Worm (Caenorhabditis elegans) whole organism, L3 larva: Measurements from ENCODE around the gene idpp-2.

ENCODE experiments used
- R02D3.7 ChIP-seq: fragments of 150-350 bp; optimal IDR thresholded peaks from 2 replicates; lab custom pipeline; 2014; ENCODE audit warnings: missing biosample characterization, missing genetic modification characterization
- ZK546.5 ChIP-seq: sonication (generic microtip); optimal IDR thresholded peaks from 2 replicates; lab custom pipeline; 2017; ENCODE audit warnings: missing biosample characterization, missing genetic modification characterization
- aly-2 ChIP-seq: fragments of 150-350 bp; optimal IDR thresholded peaks from 2 replicates; lab custom pipeline; 2014; ENCODE audit warnings: missing biosample characterization, missing genetic modification characterization
- ama-1 ChIP-seq: fragments of 150-350 bp; optimal IDR thresholded peaks from 2 replicates; lab custom pipeline; 2018
- ceh-16 ChIP-seq: sonication (generic microtip); optimal IDR thresholded peaks from 2 replicates; lab custom pipeline; 2017; ENCODE audit warnings: missing biosample characterization, missing genetic modification characterization
- ceh-28 ChIP-seq: fragments of 150-350 bp; optimal IDR thresholded peaks from 2 replicates; lab custom pipeline; 2014; ENCODE audit warnings: missing biosample characterization, missing genetic modification reagents, missing genetic modification characterization
- ceh-9 ChIP-seq: sonication (generic microtip); optimal IDR thresholded peaks from 2 replicates; lab custom pipeline; 2018; ENCODE audit warnings: missing biosample characterization, missing genetic modification characterization
- daf-12 ChIP-seq: fragments of 150-350 bp; optimal IDR thresholded peaks from 2 replicates; lab custom pipeline; 2014; ENCODE audit warnings: missing biosample characterization, missing genetic modification reagents, missing genetic modification characterization
- egl-27 ChIP-seq: sonication (generic microtip); optimal IDR thresholded peaks from 4 replicates; lab custom pipeline; 2017; ENCODE audit warnings: missing biosample characterization, missing genetic modification reagents, missing genetic modification characterization
- egl-5 ChIP-seq: fragments of 150-350 bp; optimal IDR thresholded peaks from 2 replicates; lab custom pipeline; 2017; ENCODE audit warnings: missing biosample characterization, missing genetic modification reagents, missing genetic modification characterization, inconsistent platforms
- elt-1 ChIP-seq: fragments of 150-350 bp; optimal IDR thresholded peaks from 2 replicates; lab custom pipeline; 2014; ENCODE audit warnings: missing biosample characterization, missing genetic modification characterization
- elt-2 ChIP-seq: sonication (generic microtip); optimal IDR thresholded peaks from 2 replicates; lab custom pipeline; 2016; ENCODE audit warnings: missing genetic modification reagents, mild to moderate bottlenecking, missing genetic modification characterization, missing compliant biosample characterization
- elt-3 ChIP-seq, 3 experiments: fragments of 150-350 bp in 1 of 3; sonication (generic microtip) in 2 of 3; optimal IDR thresholded peaks; 2 replicates in 2 of 3; 4 replicates in 1 of 3; lab custom pipeline; 2014 to 2017; ENCODE audit warnings: missing biosample characterization in 3 of 3, missing genetic modification characterization in 3 of 3
- eor-1 ChIP-seq, 2 experiments: fragments of 150-350 bp; optimal IDR thresholded peaks; 2 replicates each; lab custom pipeline; 2014 to 2018; ENCODE audit warnings: missing biosample characterization in 2 of 2, missing genetic modification characterization in 2 of 2
- fkh-10 ChIP-seq: sonication (generic microtip); optimal IDR thresholded peaks from 2 replicates; lab custom pipeline; 2017; ENCODE audit warnings: missing biosample characterization, missing genetic modification reagents, missing genetic modification characterization
- fkh-2 ChIP-seq: fragments of 150-350 bp; optimal IDR thresholded peaks from 2 replicates; lab custom pipeline; 2014; ENCODE audit warnings: missing biosample characterization, missing genetic modification reagents, missing genetic modification characterization
- fos-1 ChIP-seq: fragments of 150-350 bp; optimal IDR thresholded peaks from 2 replicates; lab custom pipeline; 2014; ENCODE audit warnings: missing biosample characterization, missing genetic modification characterization
- hmg-11 ChIP-seq: sonication (generic microtip); optimal IDR thresholded peaks from 2 replicates; lab custom pipeline; 2016; ENCODE audit warnings: missing genetic modification characterization, missing compliant biosample characterization
- jun-1 ChIP-seq: fragments of 150-350 bp; optimal IDR thresholded peaks from 2 replicates; lab custom pipeline; 2014; ENCODE audit warnings: missing biosample characterization, missing genetic modification reagents, missing genetic modification characterization
- lin-15B ChIP-seq: fragments of 150-350 bp; optimal IDR thresholded peaks from 2 replicates; lab custom pipeline; 2014; ENCODE audit warnings: missing biosample characterization, missing genetic modification characterization
- lin-39 ChIP-seq: fragments of 150-350 bp; optimal IDR thresholded peaks from 2 replicates; lab custom pipeline; 2018; ENCODE audit warnings: missing biosample characterization, missing genetic modification reagents, missing genetic modification characterization
- lsy-12 ChIP-seq: sonication (generic microtip); optimal IDR thresholded peaks from 2 replicates; lab custom pipeline; 2016; ENCODE audit warnings: mild to moderate bottlenecking, missing genetic modification characterization, missing compliant biosample characterization
- mdl-1 ChIP-seq: fragments of 150-350 bp; optimal IDR thresholded peaks from 2 replicates; lab custom pipeline; 2014; ENCODE audit warnings: missing biosample characterization, missing genetic modification characterization
- mml-1 ChIP-seq: fragments of 150-350 bp; sonication (generic microtip); optimal IDR thresholded peaks from 3 replicates; lab custom pipeline; 2014; ENCODE audit warnings: missing biosample characterization, missing genetic modification characterization
- nfya-1 ChIP-seq: sonication (generic microtip); optimal IDR thresholded peaks from 2 replicates; lab custom pipeline; 2017; ENCODE audit warnings: missing genetic modification characterization, mild to moderate bottlenecking, missing compliant biosample characterization, antibody characterized with exemption, moderate library complexity; ENCODE audit not compliant: insufficient read depth
- nhr-11 ChIP-seq: fragments of 150-350 bp; optimal IDR thresholded peaks from 2 replicates; lab custom pipeline; 2014; ENCODE audit warnings: missing biosample characterization, missing genetic modification characterization
- nhr-12 ChIP-seq: fragments of 150-350 bp; optimal IDR thresholded peaks from 2 replicates; lab custom pipeline; 2014; ENCODE audit warnings: missing biosample characterization, missing genetic modification characterization
- nhr-23 ChIP-seq: fragments of 150-350 bp; optimal IDR thresholded peaks from 2 replicates; lab custom pipeline; 2014; ENCODE audit warnings: missing biosample characterization, missing genetic modification reagents, missing genetic modification characterization
- nhr-237 ChIP-seq: fragments of 150-350 bp; optimal IDR thresholded peaks from 2 replicates; lab custom pipeline; 2014; ENCODE audit warnings: missing biosample characterization, missing genetic modification characterization
- nhr-25 ChIP-seq: sonication (generic microtip); optimal IDR thresholded peaks from 2 replicates; lab custom pipeline; 2017; ENCODE audit warnings: missing biosample characterization, missing genetic modification characterization
- nhr-28 ChIP-seq: fragments of 150-350 bp; optimal IDR thresholded peaks from 2 replicates; lab custom pipeline; 2014; ENCODE audit warnings: missing biosample characterization, missing genetic modification characterization
- nhr-43 ChIP-seq: sonication (generic microtip); optimal IDR thresholded peaks from 2 replicates; lab custom pipeline; 2016; ENCODE audit warnings: mild to moderate bottlenecking, missing genetic modification characterization, missing compliant biosample characterization; ENCODE audit not compliant: poor library complexity, severe bottlenecking
- nhr-76 ChIP-seq: fragments of 150-350 bp; sonication (generic microtip); optimal IDR thresholded peaks from 5 replicates; lab custom pipeline; 2014; ENCODE audit warnings: missing biosample characterization, missing genetic modification characterization
- nhr-77 ChIP-seq: fragments of 150-350 bp; optimal IDR thresholded peaks from 2 replicates; lab custom pipeline; 2014; ENCODE audit warnings: missing biosample characterization, missing genetic modification characterization
- pha-4 ChIP-seq: fragments of 150-350 bp; optimal IDR thresholded peaks from 2 replicates; lab custom pipeline; 2014; ENCODE audit warnings: missing biosample characterization, missing genetic modification reagents, missing genetic modification characterization
- pqm-1 ChIP-seq: fragments of 150-350 bp; optimal IDR thresholded peaks from 2 replicates; lab custom pipeline; 2017; ENCODE audit warnings: missing biosample characterization, missing genetic modification characterization, inconsistent platforms
- sea-2 ChIP-seq: fragments of 150-350 bp; sonication (generic microtip); optimal IDR thresholded peaks from 4 replicates; lab custom pipeline; 2014; ENCODE audit warnings: missing biosample characterization, missing genetic modification reagents, missing genetic modification characterization
- skn-1 ChIP-seq: fragments of 150-350 bp; optimal IDR thresholded peaks from 2 replicates; lab custom pipeline; 2014; ENCODE audit warnings: missing biosample characterization, missing genetic modification characterization
- snpc-4 ChIP-seq: fragments of 150-350 bp; optimal IDR thresholded peaks from 2 replicates; lab custom pipeline; 2014; ENCODE audit warnings: missing biosample characterization, missing genetic modification characterization
- unc-62 ChIP-seq: fragments of 150-350 bp; sonication (generic microtip); optimal IDR thresholded peaks from 4 replicates; lab custom pipeline; 2014; ENCODE audit warnings: missing biosample characterization, missing genetic modification reagents, missing genetic modification characterization
- zag-1 ChIP-seq: fragments of 150-350 bp; optimal IDR thresholded peaks from 2 replicates; lab custom pipeline; 2014; ENCODE audit warnings: missing biosample characterization, missing genetic modification characterization
- ztf-11 ChIP-seq: fragments of 150-350 bp; optimal IDR thresholded peaks from 2 replicates; lab custom pipeline; 2014; ENCODE audit warnings: missing biosample characterization, missing genetic modification characterization
- ztf-4 ChIP-seq: fragments of 150-350 bp; optimal IDR thresholded peaks from 2 replicates; lab custom pipeline; 2014; ENCODE audit warnings: missing biosample characterization, missing genetic modification characterization

idpp-2 gene

DNA sequence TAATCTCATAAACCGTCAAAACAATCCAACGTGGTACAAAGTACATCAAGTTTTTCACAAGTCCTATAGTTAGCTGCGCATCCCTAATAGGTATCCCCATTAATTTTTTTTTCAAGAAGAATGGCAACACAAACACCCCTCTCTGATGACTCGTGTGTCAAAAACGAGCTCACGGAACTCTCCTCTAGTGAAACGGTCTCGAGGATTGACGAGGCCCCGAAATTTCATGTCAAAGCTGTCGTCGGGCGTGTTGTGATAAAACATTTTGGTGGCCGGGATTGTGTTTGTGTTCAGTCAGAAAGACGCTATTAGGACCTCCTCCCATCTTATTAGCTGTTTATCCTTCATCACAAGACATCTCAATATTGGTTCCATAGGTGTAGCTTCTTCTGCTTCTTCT lies at the start of gene idpp-2:
TSS of gene idpp-2 (plus strand) at position 301 of the 400 bp plus-strand sequence.
- TF ChIP-seq egl-5 (tag; lab: Kevin White, UChicago) (no peak), ama-1 (no peak)

DNA sequence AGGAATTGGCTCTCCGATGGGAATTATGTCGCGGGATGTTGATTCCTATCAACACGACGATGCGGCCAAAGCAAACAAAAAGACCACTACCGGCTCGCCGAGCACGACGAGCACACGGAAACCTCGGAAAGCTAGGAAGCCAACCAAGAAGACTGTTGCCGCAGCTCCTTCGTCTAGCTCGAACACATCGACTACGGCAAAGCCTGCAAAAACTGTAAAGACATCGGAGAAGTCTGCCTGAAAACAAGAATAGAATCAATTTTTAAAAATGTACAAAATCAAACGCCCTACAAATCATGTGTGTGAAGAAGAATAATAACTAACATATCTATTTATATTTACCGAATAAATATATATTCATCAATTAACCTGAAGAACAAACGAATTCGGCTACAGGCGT lies 4.8 kb downstream of the idpp-2 start:
- TF ChIP-seq egl-5 (tag; lab: Kevin White, UChicago), result no peak
- TF ChIP-seq ama-1, result peak; percentile 63

DNA sequence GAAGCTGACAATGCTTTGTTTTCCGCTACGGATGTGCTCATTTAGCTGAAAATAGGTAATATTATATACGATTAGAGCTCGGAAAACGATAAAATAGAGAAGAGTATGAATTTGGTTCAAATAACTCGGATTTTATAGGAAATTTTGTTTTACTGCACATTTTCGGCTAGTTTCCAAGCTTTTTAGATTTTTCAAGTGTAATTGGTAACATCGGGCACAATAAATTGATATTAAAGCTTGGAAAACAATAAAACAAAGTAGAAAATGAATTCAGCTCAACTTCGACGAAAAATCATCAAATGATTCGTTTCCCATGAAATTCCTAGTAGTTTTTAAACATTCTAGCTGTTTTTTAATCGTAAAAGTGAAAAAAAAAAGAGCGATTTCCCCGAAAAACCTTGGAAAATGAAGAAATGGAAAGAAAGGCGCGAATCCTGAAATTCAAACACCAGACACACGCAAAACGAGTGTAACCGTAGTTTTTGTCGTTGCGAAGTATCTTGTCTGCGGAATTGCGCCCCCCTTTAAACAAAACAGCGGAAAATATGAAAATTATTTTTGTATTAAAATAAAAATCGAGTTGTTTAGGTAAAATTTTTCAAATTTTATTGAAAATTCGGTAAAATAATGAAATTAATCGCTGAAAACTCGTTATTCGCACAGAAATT lies 6.5 kb downstream of the idpp-2 start, which contains the start of gene ife-3:
TSS of gene ife-3 (minus strand) at position 51 of the 668 bp plus-strand sequence.
- TF ChIP-seq daf-12, result no peak
- TF ChIP-seq ama-1, result peak; percentile 89
- TF ChIP-seq elt-1 (tag; lab: Kevin White, UChicago), result no peak
- no peak for TF ChIP-seq skn-1 (tag; lab: Kevin White, UChicago)
- TF ChIP-seq nfya-1 (tag; lab: Kevin White, UChicago), result peak; percentile 86
- TF ChIP-seq egl-27 (tag; lab: Kevin White, UChicago), result no peak
- TF ChIP-seq ZK546.5 (tag; lab: Kevin White, UChicago), result no peak
- TF ChIP-seq nhr-12 (tag; lab: Kevin White, UChicago), result no peak
- TF ChIP-seq nhr-77, result no peak
- no peak for TF ChIP-seq elt-3 (tag; optimal IDR thresholded peaks at IDR 0.05; lab: Kevin White, UChicago)
- TF ChIP-seq mdl-1, result no peak
- peak; percentile 27 for TF ChIP-seq nhr-25 (tag; lab: Kevin White, UChicago)
- TF ChIP-seq aly-2 (tag; lab: Kevin White, UChicago), result no peak
- TF ChIP-seq lin-39, result peak; percentile 29
- no peak for TF ChIP-seq nhr-11 (tag; lab: Kevin White, UChicago)
- no peak for TF ChIP-seq fkh-2 (tag; lab: Kevin White, UChicago)
- TF ChIP-seq hmg-11 (tag; lab: Kevin White, UChicago), result no peak
- TF ChIP-seq pha-4, result peak; percentile 75
- TF ChIP-seq unc-62 (GFP tag; lab: Kevin White, UChicago), result no peak
- no peak for TF ChIP-seq nhr-28
- TF ChIP-seq ztf-4 (tag; lab: Kevin White, UChicago), result no peak
- TF ChIP-seq nhr-23, result peak; percentile 68
- no peak for TF ChIP-seq ceh-16 (tag; lab: Kevin White, UChicago)
- TF ChIP-seq fos-1, result no peak
- TF ChIP-seq mml-1 (tag; lab: Kevin White, UChicago), result no peak
- TF ChIP-seq lsy-12 (tag; lab: Kevin White, UChicago), result no peak
- no peak for TF ChIP-seq ceh-28 (tag; lab: Kevin White, UChicago)
- no peak for TF ChIP-seq ztf-11 (tag; lab: Kevin White, UChicago)
- no peak for TF ChIP-seq zag-1 (tag; lab: Kevin White, UChicago)
- TF ChIP-seq sea-2 (GFP tag; lab: Kevin White, UChicago), result no peak
- no peak for TF ChIP-seq snpc-4 (tag; lab: Kevin White, UChicago)
- no peak for TF ChIP-seq R02D3.7 (tag; lab: Kevin White, UChicago)
- no peak for TF ChIP-seq jun-1
- TF ChIP-seq nhr-76 (tag; lab: Kevin White, UChicago), result no peak
- TF ChIP-seq pqm-1 (tag; lab: Kevin White, UChicago), result no peak
- TF ChIP-seq elt-2 (tag; lab: Kevin White, UChicago), result no peak
- TF ChIP-seq ceh-9, result no peak
- TF ChIP-seq eor-1 (tag; optimal IDR thresholded peaks at IDR 0.05; lab: Kevin White, UChicago), result no peak
- peak; percentile 16 for TF ChIP-seq nhr-43 (tag; lab: Kevin White, UChicago)
- peak; percentile 64 for TF ChIP-seq lin-15B
- no peak for TF ChIP-seq fkh-10
- TF ChIP-seq nhr-237 (tag; lab: Kevin White, UChicago), result no peak
